Fruit fly (Drosophila melanogaster) whole organism, embryonic: ENCODE results near the gene CG18586.

Experiments used
- Adf1 ChIP-seq: fragments of 200-800 bp; sonication (Bioruptor generic); IDR thresholded peaks from 2 replicates; pipeline ENCODE4 v1.3.6; 2022; ENCODE audit warnings: missing biosample characterization, missing genetic modification characterization
- Atf-2 ChIP-seq: fragments of 200-800 bp; sonication (Bioruptor generic); optimal IDR thresholded peaks from 2 replicates; lab custom pipeline; 2016; ENCODE audit warnings: missing biosample characterization, missing genetic modification characterization
- CG10366 ChIP-seq: fragments of 200-800 bp; sonication (Bioruptor generic); IDR thresholded peaks from 2 replicates; pipeline ENCODE4 v1.3.6; 2022; ENCODE audit warnings: missing biosample characterization, missing genetic modification characterization
- CG10462 ChIP-seq: fragments of 200-800 bp; sonication (Bioruptor generic); optimal IDR thresholded peaks from 2 replicates; lab custom pipeline; 2016; ENCODE audit warnings: missing biosample characterization, missing genetic modification characterization
- CG11085 ChIP-seq: fragments of 200-800 bp; sonication (Bioruptor generic); IDR thresholded peaks from 2 replicates; pipeline ENCODE4 v1.3.6; 2022; ENCODE audit warnings: missing biosample characterization, missing genetic modification characterization
- CG11723 ChIP-seq: fragments of 200-800 bp; sonication (Bioruptor generic); optimal IDR thresholded peaks from 2 replicates; lab custom pipeline; 2017; ENCODE audit warnings: missing biosample characterization, mild to moderate bottlenecking, missing genetic modification characterization
- CG12071 ChIP-seq: fragments of 200-800 bp; sonication (Bioruptor generic); optimal IDR thresholded peaks from 3 replicates; lab custom pipeline; 2018; ENCODE audit warnings: missing biosample characterization, mild to moderate bottlenecking, missing genetic modification characterization
- CG12659 ChIP-seq: fragments of 200-800 bp; sonication (Bioruptor generic); optimal IDR thresholded peaks from 3 replicates; lab custom pipeline; 2017; ENCODE audit warnings: mild to moderate bottlenecking, missing biosample characterization, missing genetic modification reagents, missing genetic modification characterization
- CG1529 ChIP-seq: fragments of 200-800 bp; sonication (Bioruptor generic); optimal IDR thresholded peaks from 3 replicates; lab custom pipeline; 2018; ENCODE audit warnings: missing biosample characterization, missing genetic modification characterization
- CG15514 ChIP-seq: fragments of 200-800 bp; sonication (Bioruptor generic); optimal IDR thresholded peaks from 3 replicates; lab custom pipeline; 2017; ENCODE audit warnings: missing biosample characterization, missing genetic modification characterization, mild to moderate bottlenecking, moderate library complexity, missing genetic modification reagents
- CG17186 ChIP-seq: fragments of 200-800 bp; sonication (Bioruptor generic); optimal IDR thresholded peaks from 3 replicates; lab custom pipeline; 2017; ENCODE audit warnings: missing biosample characterization, missing genetic modification reagents, missing genetic modification characterization
- CG17328 ChIP-seq: fragments of 200-800 bp; sonication (Bioruptor generic); IDR thresholded peaks from 2 replicates; pipeline ENCODE4 v1.3.6; 2022; ENCODE audit warnings: missing biosample characterization, missing genetic modification characterization
- CG17385 ChIP-seq: fragments of 200-800 bp; sonication (Bioruptor generic); optimal IDR thresholded peaks from 3 replicates; lab custom pipeline; 2018; ENCODE audit warnings: missing biosample characterization, mild to moderate bottlenecking, missing genetic modification characterization
- CG17912 ChIP-seq: fragments of 200-800 bp; sonication (Bioruptor generic); optimal IDR thresholded peaks from 2 replicates; lab custom pipeline; 2018; ENCODE audit warnings: missing biosample characterization, mild to moderate bottlenecking, missing genetic modification characterization
- CG18599 ChIP-seq: fragments of 200-800 bp; sonication (Bioruptor generic); optimal IDR thresholded peaks from 3 replicates; lab custom pipeline; 2017; ENCODE audit warnings: missing biosample characterization, missing genetic modification characterization, mild to moderate bottlenecking, moderate library complexity, missing genetic modification reagents
- CG2875 ChIP-seq: fragments of 200-800 bp; sonication (Bioruptor generic); optimal IDR thresholded peaks from 2 replicates; lab custom pipeline; 2017; ENCODE audit warnings: missing biosample characterization, mild to moderate bottlenecking, missing genetic modification characterization, missing genetic modification reagents
- CG3065 ChIP-seq: fragments of 200-800 bp; sonication (Bioruptor generic); optimal IDR thresholded peaks from 2 replicates; lab custom pipeline; 2016; ENCODE audit warnings: missing biosample characterization, missing genetic modification characterization
- CG34224 ChIP-seq: fragments of 200-800 bp; sonication (Bioruptor generic); IDR thresholded peaks from 3 replicates; pipeline ENCODE4 v1.3.6; 2022; ENCODE audit warnings: missing biosample characterization, missing genetic modification characterization; ENCODE audit not compliant: partially characterized antibody
- CG5953 ChIP-seq: fragments of 200-800 bp; sonication (Bioruptor generic); IDR thresholded peaks from 2 replicates; pipeline ENCODE4 v1.3.6; 2022; ENCODE audit warnings: missing biosample characterization, missing genetic modification characterization
- CG6683 ChIP-seq: fragments of 200-800 bp; sonication (Bioruptor generic); optimal IDR thresholded peaks from 2 replicates; lab custom pipeline; 2017; ENCODE audit warnings: missing biosample characterization, mild to moderate bottlenecking, missing genetic modification characterization, missing genetic modification reagents
- CG6765 ChIP-seq: fragments of 200-800 bp; sonication (Bioruptor generic); optimal IDR thresholded peaks from 3 replicates; lab custom pipeline; 2017; ENCODE audit warnings: missing biosample characterization, mild to moderate bottlenecking, missing genetic modification characterization
- CG6854 ChIP-seq: fragments of 200-800 bp; sonication (Bioruptor generic); optimal IDR thresholded peaks from 3 replicates; lab custom pipeline; 2017; ENCODE audit warnings: missing biosample characterization, mild to moderate bottlenecking, missing genetic modification characterization
- CG7839 ChIP-seq: fragments of 200-800 bp; sonication (Bioruptor generic); optimal IDR thresholded peaks from 3 replicates; lab custom pipeline; 2018; ENCODE audit warnings: missing biosample characterization, mild to moderate bottlenecking, missing genetic modification characterization, moderate library complexity
- CG7928 ChIP-seq: fragments of 200-800 bp; sonication (Bioruptor generic); optimal IDR thresholded peaks from 2 replicates; lab custom pipeline; 2017; ENCODE audit warnings: missing biosample characterization, mild to moderate bottlenecking, missing genetic modification characterization
- CG8359 ChIP-seq: fragments of 200-800 bp; sonication (Bioruptor generic); optimal IDR thresholded peaks from 2 replicates; lab custom pipeline; 2017; ENCODE audit warnings: missing biosample characterization, mild to moderate bottlenecking, missing genetic modification characterization, borderline replicate concordance
- Dip3 ChIP-seq: fragments of 200-800 bp; sonication (Bioruptor generic); optimal IDR thresholded peaks from 3 replicates; lab custom pipeline; 2016; ENCODE audit warnings: missing biosample characterization, missing genetic modification characterization
- Eip74EF ChIP-seq, 2 experiments: fragments of 200-800 bp in 1 of 2; fragments of >200 bp in 1 of 2; sonication (Bioruptor generic) in 1 of 2; optimal IDR thresholded peaks; 2 replicates each; lab custom pipeline; 2017 to 2019; ENCODE audit warnings: missing biosample characterization in 2 of 2, missing genetic modification characterization in 2 of 2, mild to moderate bottlenecking in 1 of 2, moderate library complexity in 1 of 2
- Fer3 ChIP-seq: fragments of 200-800 bp; sonication (Bioruptor generic); optimal IDR thresholded peaks from 2 replicates; lab custom pipeline; 2018; ENCODE audit warnings: missing biosample characterization, mild to moderate bottlenecking, missing genetic modification characterization, moderate library complexity
- Hmr ChIP-seq: fragments of 200-800 bp; sonication (Bioruptor generic); optimal IDR thresholded peaks from 3 replicates; lab custom pipeline; 2017; ENCODE audit warnings: mild to moderate bottlenecking, missing biosample characterization, missing genetic modification reagents, missing genetic modification characterization
- Med ChIP-seq: fragments of 200-800 bp; sonication (Bioruptor generic); peaks from one replicate; lab custom pipeline; 2016; ENCODE audit warnings: missing biosample characterization, missing genetic modification characterization, mild to moderate bottlenecking, inconsistent platforms, moderate library complexity
- Oaz ChIP-seq: fragments of 200-800 bp; sonication (Bioruptor generic); IDR thresholded peaks from 2 replicates; pipeline ENCODE4 v1.3.6; 2022; ENCODE audit warnings: missing biosample characterization, missing genetic modification characterization
- Side ChIP-seq: fragments of 200-800 bp; sonication (Bioruptor generic); optimal IDR thresholded peaks from 2 replicates; lab custom pipeline; 2016; ENCODE audit warnings: missing biosample characterization, missing genetic modification characterization
- Sry-δ ChIP-seq: fragments of 200-800 bp; sonication (Bioruptor generic); optimal IDR thresholded peaks from 2 replicates; lab custom pipeline; 2016; ENCODE audit warnings: missing biosample characterization, missing genetic modification characterization
- amos ChIP-seq: fragments of 200-800 bp; sonication (Bioruptor generic); IDR thresholded peaks from 2 replicates; pipeline ENCODE4 v1.3.6; 2022; ENCODE audit warnings: missing biosample characterization, missing genetic modification characterization; ENCODE audit not compliant: partially characterized antibody
- ap ChIP-seq: fragments of 200-800 bp; sonication (Bioruptor generic); IDR thresholded peaks from 2 replicates; pipeline ENCODE4 v1.3.6; 2022; ENCODE audit warnings: missing biosample characterization, missing genetic modification characterization
- cas ChIP-seq: fragments of 200-800 bp; sonication (Bioruptor generic); IDR thresholded peaks from 2 replicates; pipeline ENCODE4 v1.3.6; 2022; ENCODE audit warnings: missing biosample characterization, missing genetic modification characterization
- croc ChIP-seq: fragments of 200-800 bp; sonication (Bioruptor generic); conservative IDR thresholded peaks from 3 replicates; pipeline ENCODE4 v1.3.6; 2022; ENCODE audit warnings: missing biosample characterization, missing genetic modification characterization
- crp ChIP-seq, 2 experiments: fragments of 200-800 bp; sonication (Bioruptor generic); optimal IDR thresholded peaks; 2 replicates in 1 of 2; 3 replicates in 1 of 2; lab custom pipeline; 2017; ENCODE audit warnings: missing biosample characterization in 2 of 2, missing genetic modification characterization in 2 of 2, mild to moderate bottlenecking in 1 of 2, moderate library complexity in 1 of 2
- dpn ChIP-seq, 2 experiments: fragments of 200-800 bp; sonication (Bioruptor generic); optimal IDR thresholded peaks; 3 replicates each; lab custom pipeline; 2016; ENCODE audit warnings: missing biosample characterization in 2 of 2, missing genetic modification characterization in 2 of 2
- ems ChIP-seq: fragments of 200-800 bp; sonication (Bioruptor generic); optimal IDR thresholded peaks from 3 replicates; lab custom pipeline; 2016; ENCODE audit warnings: missing biosample characterization, missing genetic modification characterization
- eve ChIP-seq, 2 experiments: fragments of >200 bp; optimal IDR thresholded peaks; 2 replicates each; lab custom pipeline; 2017; ENCODE audit warnings: missing biosample characterization in 2 of 2, missing genetic modification characterization in 2 of 2
- eyg ChIP-seq: fragments of 200-800 bp; sonication (Bioruptor generic); optimal IDR thresholded peaks from 3 replicates; lab custom pipeline; 2016; ENCODE audit warnings: missing biosample characterization, missing genetic modification characterization
- lab ChIP-seq: fragments of 200-800 bp; sonication (Bioruptor generic); optimal IDR thresholded peaks from 3 replicates; lab custom pipeline; 2017; ENCODE audit warnings: missing biosample characterization, missing genetic modification characterization, mild to moderate bottlenecking, moderate library complexity, missing genetic modification reagents
- lmd ChIP-seq: fragments of 200-800 bp; sonication (Bioruptor generic); IDR thresholded peaks from 2 replicates; pipeline ENCODE4 v1.3.6; 2022; ENCODE audit warnings: missing biosample characterization, missing genetic modification characterization
- maf-S ChIP-seq: fragments of 200-800 bp; sonication (Bioruptor generic); optimal IDR thresholded peaks from 2 replicates; lab custom pipeline; 2016; ENCODE audit warnings: missing biosample characterization, missing genetic modification characterization
- nau ChIP-seq: fragments of 200-800 bp; sonication (Bioruptor generic); optimal IDR thresholded peaks from 3 replicates; lab custom pipeline; 2017; ENCODE audit warnings: missing biosample characterization, mild to moderate bottlenecking, missing genetic modification characterization, missing genetic modification reagents
- org-1 ChIP-seq: fragments of 200-800 bp; sonication (Bioruptor generic); optimal IDR thresholded peaks from 2 replicates; lab custom pipeline; 2017; ENCODE audit warnings: missing biosample characterization, missing genetic modification characterization
- pb ChIP-seq: fragments of 200-800 bp; sonication (Bioruptor generic); optimal IDR thresholded peaks from 3 replicates; lab custom pipeline; 2016; ENCODE audit warnings: missing biosample characterization, missing genetic modification characterization
- phol ChIP-seq: fragments of 200-800 bp; sonication (Bioruptor generic); optimal IDR thresholded peaks from 3 replicates; lab custom pipeline; 2018; ENCODE audit warnings: missing biosample characterization, mild to moderate bottlenecking, missing genetic modification characterization, moderate library complexity
- pnt ChIP-seq: fragments of 200-800 bp; sonication (Bioruptor generic); optimal IDR thresholded peaks from 3 replicates; lab custom pipeline; 2016; ENCODE audit warnings: missing biosample characterization, missing genetic modification characterization
- tx ChIP-seq: fragments of 200-800 bp; sonication (Bioruptor generic); optimal IDR thresholded peaks from 2 replicates; lab custom pipeline; 2016; ENCODE audit warnings: missing biosample characterization, missing genetic modification characterization

CG18586 gene

DNA sequence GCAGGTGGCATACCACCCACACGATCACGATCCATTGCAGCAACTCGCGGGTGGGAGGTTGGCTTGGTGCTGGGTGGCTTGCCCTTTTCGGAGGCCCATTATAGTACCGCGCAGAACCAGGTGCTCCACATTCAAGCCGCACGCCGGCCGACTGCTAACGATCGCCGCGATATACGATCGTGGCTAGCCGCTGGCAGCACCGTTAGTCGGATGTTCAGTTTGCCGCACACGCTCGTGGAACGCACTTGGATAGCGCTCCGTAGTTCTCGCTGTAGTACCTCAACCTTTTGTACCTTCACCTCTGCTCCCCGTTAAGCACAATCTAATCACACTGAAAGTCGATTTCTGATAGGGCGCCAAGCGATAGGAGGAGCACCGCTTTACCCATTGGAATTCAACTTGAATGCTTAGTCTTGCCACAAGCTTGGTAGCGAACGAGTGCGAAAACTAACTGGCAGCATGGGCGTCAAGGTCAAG is 50.6 kb downstream of the CG18586 start, which contains the start of gene CG33523 (continued):
- TF ChIP-seq lmd (GFP tag; lab: Robert Waterston, UW) (no peak), dpn (GFP tag; optimal IDR thresholded peaks at IDR 0.05; lab: Kevin White, UChicago) (no peak), CG12659 (GFP tag; lab: Kevin White, UChicago) (no peak), tx (GFP tag; lab: Kevin White, UChicago) (no peak), Oaz (no peak), nau (GFP tag; lab: Kevin White, UChicago) (no peak), Sry-δ (no peak), amos (GFP tag; lab: Robert Waterston, UW) (peak; percentile 16; the same call in 1 of the 2 replicates), CG15514 (GFP tag; lab: Kevin White, UChicago) (peak; percentile 23), CG11085 (no peak), CG17385 (GFP tag; lab: Kevin White, UChicago) (no peak), Adf1 (peak; percentile 55; the same call in 1 of the 2 replicates), eve (GFP tag; optimal IDR thresholded peaks at IDR 0.05; lab: Kevin White, UChicago) (no peak), CG17912 (GFP tag; lab: Kevin White, UChicago) (no peak), croc (GFP tag; lab: Robert Waterston, UW) (no peak), Dip3 (GFP tag; lab: Kevin White, UChicago) (no peak), maf-S (GFP tag; lab: Kevin White, UChicago) (no peak), Eip74EF (GFP tag; optimal IDR thresholded peaks at IDR 0.05; lab: Kevin White, UChicago) (no peak), CG11723 (no peak), CG7839 (tag; lab: Kevin White, UChicago) (no peak), pnt (GFP tag; lab: Kevin White, UChicago) (no peak), crp (GFP tag; optimal IDR thresholded peaks at IDR 0.05; lab: Kevin White, UChicago) (no peak), CG6854 (GFP tag; lab: Kevin White, UChicago) (no peak), CG17186 (GFP tag; lab: Kevin White, UChicago) (no peak), Atf-2 (GFP tag; lab: Kevin White, UChicago) (no peak), CG12071 (no peak), Hmr (no peak), CG6683 (no peak), CG5953 (GFP tag; lab: Robert Waterston, UW) (no peak), org-1 (no peak), CG18599 (GFP tag; lab: Kevin White, UChicago) (peak; percentile 33), lab (GFP tag; lab: Kevin White, UChicago) (peak; percentile 67), CG10366 (no peak), CG2875 (GFP tag; lab: Kevin White, UChicago) (no peak), eyg (no peak), CG7928 (GFP tag; lab: Kevin White, UChicago) (no peak), CG10462 (GFP tag; lab: Kevin White, UChicago) (no peak), ems (no peak), ap (no peak), Side (GFP tag; lab: Kevin White, UChicago) (no peak), CG6765 (GFP tag; lab: Kevin White, UChicago) (no peak), CG3065 (GFP tag; lab: Kevin White, UChicago) (no peak), CG17328 (GFP tag; lab: Robert Waterston, UW) (no peak), Fer3 (no peak), cas (GFP tag; lab: Robert Waterston, UW) (no peak), Med (GFP tag; lab: Kevin White, UChicago) (peak; percentile 76), CG34224 (no peak), CG8359 (GFP tag; lab: Kevin White, UChicago) (no peak), CG1529 (no peak), phol (tag; lab: Kevin White, UChicago) (no peak), pb (GFP tag; lab: Kevin White, UChicago) (no peak)
